Worm (Caenorhabditis elegans): Measurements from ENCODE around the gene C44H4.8.
A peak's percentile ranks its signal among the peaks of the same experiment; 100 is the strongest.

C44H4.8 gene

ce11 chrX:14563818-14564217 lies 31.1 kb upstream of the C44H4.8 start:
- TF ChIP-seq sox-2 (GFP tag; IDR thresholded peaks at IDR 0.05) (no peak), ceh-34 (tag; optimal IDR thresholded peaks at IDR 0.05) (no peak), hlh-6 (tag; optimal IDR thresholded peaks at IDR 0.05) (no peak), F13H6.1 (tag; optimal IDR thresholded peaks at IDR 0.05) (no peak), nhr-11 (tag; optimal IDR thresholded peaks at IDR 0.05) (no peak), dmd-4 (tag; optimal IDR thresholded peaks at IDR 0.05; ENCODE audit: borderline replicate concordance) (no peak), ztf-16 (tag; optimal IDR thresholded peaks at IDR 0.05) (no peak)

ce11 chrX:14565245-14565644 lies 29.7 kb upstream of the C44H4.8 start:
- TF ChIP-seq ceh-9 (tag; optimal IDR thresholded peaks at IDR 0.05) (no peak), T23F11.4 (GFP tag; optimal IDR thresholded peaks at IDR 0.05) (no peak), ceh-14 (tag; optimal IDR thresholded peaks at IDR 0.05) (no peak), K09A11.1 (tag; optimal IDR thresholded peaks at IDR 0.05; ENCODE audit: insufficient read depth) (no peak), zip-5 (tag; optimal IDR thresholded peaks at IDR 0.05) (no peak), elt-2 (tag; optimal IDR thresholded peaks at IDR 0.05) (no peak), fkh-10 (GFP tag; optimal IDR thresholded peaks at IDR 0.05) (no peak), sdc-2 (tag; optimal IDR thresholded peaks at IDR 0.05) (no peak), dve-1 (tag; optimal IDR thresholded peaks at IDR 0.05) (no peak), K02D7.2 (tag; optimal IDR thresholded peaks at IDR 0.05) (no peak), npax-4 (tag; optimal IDR thresholded peaks at IDR 0.05) (no peak), ceh-31 (tag; optimal IDR thresholded peaks at IDR 0.05) (no peak)

DNA sequence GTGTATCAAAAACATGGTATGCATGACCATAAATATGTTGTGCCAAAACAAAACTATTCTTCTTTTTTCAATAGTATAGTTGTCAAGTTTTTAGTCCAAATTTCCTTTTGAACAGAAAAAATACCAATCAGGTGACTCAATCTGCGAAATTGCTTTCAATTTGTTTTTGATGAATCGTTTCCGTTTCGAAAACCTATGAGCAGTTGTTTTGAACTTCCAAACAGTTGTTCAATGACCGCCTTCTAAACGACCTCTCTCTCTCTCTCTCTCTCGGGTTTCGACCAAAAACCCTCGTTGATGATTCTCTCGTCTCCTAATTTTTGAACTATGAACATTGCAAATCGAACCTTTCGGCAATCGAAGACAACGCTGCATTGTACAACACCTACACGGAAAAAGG lies 28.9 kb upstream of the C44H4.8 start:
- no peak for TF ChIP-seq ztf-16 (tag; optimal IDR thresholded peaks at IDR 0.05)
- TF ChIP-seq sox-2 (GFP tag; IDR thresholded peaks at IDR 0.05) = no peak
- no peak for TF ChIP-seq K09A11.1 (tag; optimal IDR thresholded peaks at IDR 0.05; ENCODE audit: insufficient read depth)
- no peak for TF ChIP-seq lin-11 (tag; optimal IDR thresholded peaks at IDR 0.05)
- TF ChIP-seq ceh-18 (tag; optimal IDR thresholded peaks at IDR 0.05) = no peak
- TF ChIP-seq sox-4 (tag; optimal IDR thresholded peaks at IDR 0.05) = no peak
- TF ChIP-seq ceh-6 (GFP tag; optimal IDR thresholded peaks at IDR 0.05) = no peak
- no peak for TF ChIP-seq ets-4 (tag; optimal IDR thresholded peaks at IDR 0.05)
- no peak for TF ChIP-seq unc-55 (GFP tag; optimal IDR thresholded peaks at IDR 0.05)
- no peak for TF ChIP-seq hlh-8 (tag; optimal IDR thresholded peaks at IDR 0.05)
- no peak for TF ChIP-seq eyg-1 (tag; optimal IDR thresholded peaks at IDR 0.05)
- no peak for TF ChIP-seq ceh-34 (tag; optimal IDR thresholded peaks at IDR 0.05)
- no peak for TF ChIP-seq C38D4.7 (GFP tag; optimal IDR thresholded peaks at IDR 0.05)

DNA sequence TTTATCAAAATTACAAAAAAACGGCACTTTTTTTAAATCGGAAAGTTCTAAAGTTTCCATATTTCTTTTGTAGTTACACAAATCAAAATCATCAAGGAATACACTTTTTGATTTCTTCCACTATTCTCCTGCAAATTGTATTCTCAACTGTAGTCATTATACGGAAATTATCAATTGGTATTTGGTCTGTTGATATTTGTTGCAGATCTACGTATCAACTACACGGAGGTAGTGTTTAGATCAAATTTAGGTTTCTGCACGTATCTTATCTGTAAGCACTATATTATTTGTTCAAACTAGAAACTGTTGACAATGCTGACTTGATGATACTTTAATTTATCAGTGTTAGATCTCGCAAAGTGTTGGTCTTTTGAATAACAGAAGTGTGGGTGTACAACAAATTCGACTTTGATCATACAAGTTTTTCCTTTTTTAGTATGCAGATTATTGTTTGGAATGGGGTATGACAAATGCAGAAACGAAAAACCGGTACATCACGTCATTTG lies 26.6 kb upstream of the C44H4.8 start:
- TF ChIP-seq dve-1 (tag; optimal IDR thresholded peaks at IDR 0.05) (peak; percentile 7), madf-2 (tag; optimal IDR thresholded peaks at IDR 0.05) (no peak), lin-11 (tag; optimal IDR thresholded peaks at IDR 0.05) (no peak), elt-2 (tag; optimal IDR thresholded peaks at IDR 0.05) (peak; percentile 14)

ce11 chrX:14571277-14571676 lies 23.6 kb upstream of the C44H4.8 start:
- TF ChIP-seq tbx-2 (tag; optimal IDR thresholded peaks at IDR 0.05) (peak; percentile 43), pha-2 (tag; optimal IDR thresholded peaks at IDR 0.05) (peak; percentile 65), elt-2 (tag; optimal IDR thresholded peaks at IDR 0.05) (no peak), ceh-22 (tag; optimal IDR thresholded peaks at IDR 0.05) (peak; percentile 70)

ce11 chrX:14572419-14572818 lies 22.5 kb upstream of the C44H4.8 start, which contains the start of gene lron-1:
lron-1 (plus strand) TSS chrX:14572719.
- TF ChIP-seq ceh-34 (tag; optimal IDR thresholded peaks at IDR 0.05) = no peak
- TF ChIP-seq syd-9 (tag; optimal IDR thresholded peaks at IDR 0.05) = no peak
- no peak for TF ChIP-seq ceh-30 (tag; optimal IDR thresholded peaks at IDR 0.05)
- no peak for TF ChIP-seq ceh-19 (GFP tag; optimal IDR thresholded peaks at IDR 0.05)
- TF ChIP-seq ceh-2 (tag; optimal IDR thresholded peaks at IDR 0.05) = no peak
- TF ChIP-seq eyg-1 (tag; optimal IDR thresholded peaks at IDR 0.05) = no peak
- TF ChIP-seq ceh-6 (GFP tag; optimal IDR thresholded peaks at IDR 0.05) = no peak
- no peak for TF ChIP-seq lin-11 (tag; optimal IDR thresholded peaks at IDR 0.05)
- TF ChIP-seq nhr-11 (tag; optimal IDR thresholded peaks at IDR 0.05) = no peak
- TF ChIP-seq madf-2 (tag; optimal IDR thresholded peaks at IDR 0.05) = no peak
- no peak for TF ChIP-seq ceh-18 (tag; optimal IDR thresholded peaks at IDR 0.05)
- TF ChIP-seq nhr-232 (tag; optimal IDR thresholded peaks at IDR 0.05) = no peak
- no peak for TF ChIP-seq hlh-15 (tag; optimal IDR thresholded peaks at IDR 0.05)
